Worm (Caenorhabditis elegans) whole organism, L4 larva: ENCODE results near the gene F58A6.5.
A peak's percentile ranks its signal among the peaks of the same experiment; 100 is the strongest.

Experiments
- T20F7.1 ChIP-seq: fragments of 200-800 bp; sonication (Bioruptor generic); optimal IDR thresholded peaks from 2 replicates; lab custom pipeline; 2018; ENCODE audit warnings: mild to moderate bottlenecking, missing genetic modification characterization, missing compliant biosample characterization
- T26A8.4 ChIP-seq: fragments of 200-800 bp; sonication (Bioruptor generic); IDR thresholded peaks from 2 replicates; pipeline ENCODE4 v1.3.6; 2022; ENCODE audit warnings: missing genetic modification characterization, missing compliant biosample characterization
- Y75B8A.6 ChIP-seq: fragments of 200-800 bp; sonication (Bioruptor generic); IDR thresholded peaks from 2 replicates; pipeline ENCODE4 v1.3.6; 2022; ENCODE audit warnings: missing genetic modification reagents, missing genetic modification characterization, missing compliant biosample characterization
- aha-1 ChIP-seq: fragments of 150-350 bp; peaks from one replicate; lab custom pipeline; 2014; ENCODE audit warnings: missing biosample characterization, missing genetic modification characterization
- daf-8 ChIP-seq: fragments of 200-800 bp; sonication (Bioruptor generic); IDR thresholded peaks from 2 replicates; pipeline ENCODE4 v1.3.6; 2022; ENCODE audit warnings: missing genetic modification characterization, missing compliant biosample characterization
- egl-43 ChIP-seq: fragments of 200-800 bp; sonication (Bioruptor generic); IDR thresholded peaks from 2 replicates; pipeline ENCODE4 v1.3.6; 2022; ENCODE audit warnings: missing genetic modification reagents, missing genetic modification characterization, missing compliant biosample characterization
- fkh-10 ChIP-seq: fragments of 150-350 bp; optimal IDR thresholded peaks from 2 replicates; lab custom pipeline; 2014; ENCODE audit warnings: missing biosample characterization, missing genetic modification reagents, missing genetic modification characterization
- hif-1 ChIP-seq, 2 experiments: sonication (generic microtip); optimal IDR thresholded peaks; 2 replicates each; lab custom pipeline; 2016 to 2017; ENCODE audit warnings: missing compliant biosample characterization in 2 of 2, missing genetic modification characterization in 2 of 2, missing genetic modification reagents in 2 of 2, missing genotype in 2 of 2, mild to moderate bottlenecking in 1 of 2
- hlh-11 ChIP-seq: fragments of 200-800 bp; sonication (Bioruptor generic); optimal IDR thresholded peaks from 2 replicates; lab custom pipeline; 2018; ENCODE audit warnings: mild to moderate bottlenecking, missing genetic modification characterization, missing compliant biosample characterization
- hlh-30 ChIP-seq: sonication (generic microtip); optimal IDR thresholded peaks from 2 replicates; lab custom pipeline; 2017; ENCODE audit warnings: antibody characterized with exemption, mild to moderate bottlenecking, missing genetic modification characterization, missing compliant biosample characterization; ENCODE audit not compliant: insufficient read depth
- hmg-1.1 ChIP-seq: fragments of 200-800 bp; sonication (Bioruptor generic); IDR thresholded peaks from 2 replicates; pipeline ENCODE4 v1.3.6; 2022; ENCODE audit warnings: missing genetic modification reagents, missing genetic modification characterization, missing compliant biosample characterization
- lir-3 ChIP-seq: sonication (generic microtip); optimal IDR thresholded peaks from 2 replicates; lab custom pipeline; 2016; ENCODE audit warnings: mild to moderate bottlenecking, missing genetic modification characterization, missing compliant biosample characterization
- lsy-2 ChIP-seq, 2 experiments: fragments of 150-350 bp in 1 of 2; sonication (generic microtip) in 1 of 2; optimal IDR thresholded peaks; 2 replicates each; lab custom pipeline; 2014 to 2017; ENCODE audit warnings: missing biosample characterization in 2 of 2, missing genetic modification characterization in 2 of 2
- madf-9 ChIP-seq: fragments of 200-800 bp; sonication (Bioruptor generic); conservative IDR thresholded peaks from 2 replicates; pipeline ENCODE4 v1.3.6; 2022; ENCODE audit warnings: missing genetic modification reagents, missing genetic modification characterization, missing compliant biosample characterization
- mep-1 ChIP-seq: fragments of 150-350 bp; sonication (generic microtip); optimal IDR thresholded peaks from 3 replicates; lab custom pipeline; 2014; ENCODE audit warnings: missing biosample characterization, missing genetic modification characterization
- nhr-11 ChIP-seq: fragments of 150-350 bp; optimal IDR thresholded peaks from 2 replicates; lab custom pipeline; 2014; ENCODE audit warnings: missing biosample characterization, missing genetic modification characterization
- nhr-237 ChIP-seq: sonication (generic microtip); optimal IDR thresholded peaks from 2 replicates; lab custom pipeline; 2017; ENCODE audit warnings: missing biosample characterization, missing genetic modification characterization
- nhr-25 ChIP-seq: sonication (generic microtip); optimal IDR thresholded peaks from 2 replicates; lab custom pipeline; 2017; ENCODE audit warnings: missing genetic modification characterization, mild to moderate bottlenecking, missing compliant biosample characterization, antibody characterized with exemption, moderate library complexity, borderline replicate concordance; ENCODE audit not compliant: insufficient read depth
- nhr-28 ChIP-seq: fragments of 150-350 bp; optimal IDR thresholded peaks from 2 replicates; lab custom pipeline; 2014; ENCODE audit warnings: missing biosample characterization, missing genetic modification characterization
- nhr-42 ChIP-seq: fragments of 200-800 bp; sonication (Bioruptor generic); IDR thresholded peaks from 2 replicates; pipeline ENCODE4 v1.3.6; 2022; ENCODE audit warnings: missing genetic modification characterization, missing compliant biosample characterization
- nhr-48 ChIP-seq: sonication (generic microtip); optimal IDR thresholded peaks from 2 replicates; lab custom pipeline; 2016; ENCODE audit warnings: mild to moderate bottlenecking, missing genetic modification characterization, missing compliant biosample characterization
- nhr-76 ChIP-seq: fragments of 150-350 bp; optimal IDR thresholded peaks from 2 replicates; lab custom pipeline; 2014; ENCODE audit warnings: missing biosample characterization, missing genetic modification characterization
- php-3 ChIP-seq: fragments of 200-800 bp; sonication (Bioruptor generic); IDR thresholded peaks from 2 replicates; pipeline ENCODE4 v1.3.6; 2022; ENCODE audit warnings: missing genetic modification reagents, missing genetic modification characterization, missing compliant biosample characterization
- rbr-2 ChIP-seq: sonication (generic microtip); optimal IDR thresholded peaks from 2 replicates; lab custom pipeline; 2016; ENCODE audit warnings: missing genotype, missing genetic modification characterization, missing compliant biosample characterization
- saeg-2 ChIP-seq: fragments of 200-800 bp; sonication (Bioruptor generic); IDR thresholded peaks from 2 replicates; pipeline ENCODE4 v1.3.6; 2022; ENCODE audit warnings: missing genetic modification reagents, missing genetic modification characterization, missing compliant biosample characterization
- sdz-12 ChIP-seq: fragments of 200-800 bp; sonication (Bioruptor generic); optimal IDR thresholded peaks from 2 replicates; lab custom pipeline; 2018; ENCODE audit warnings: mild to moderate bottlenecking, missing genetic modification characterization, missing compliant biosample characterization
- snpc-1.2 ChIP-seq: fragments of 200-800 bp; sonication (Bioruptor generic); IDR thresholded peaks from 2 replicates; pipeline ENCODE4 v1.3.6; 2022; ENCODE audit warnings: missing genetic modification reagents, missing genetic modification characterization, missing compliant biosample characterization
- spr-1 ChIP-seq: sonication (generic microtip); optimal IDR thresholded peaks from 2 replicates; lab custom pipeline; 2016; ENCODE audit warnings: mild to moderate bottlenecking, missing genetic modification characterization, missing compliant biosample characterization
- spr-3 ChIP-seq: fragments of 200-800 bp; sonication (Bioruptor generic); optimal IDR thresholded peaks from 2 replicates; lab custom pipeline; 2018; ENCODE audit warnings: mild to moderate bottlenecking, missing genetic modification characterization, missing compliant biosample characterization
- tag-97 ChIP-seq: fragments of 200-800 bp; sonication (Bioruptor generic); IDR thresholded peaks from 2 replicates; pipeline ENCODE4 v1.3.6; 2022; ENCODE audit warnings: missing genetic modification characterization, missing compliant biosample characterization
- tra-1 ChIP-seq: fragments of 200-800 bp; sonication (Bioruptor generic); IDR thresholded peaks from 2 replicates; pipeline ENCODE4 v1.3.6; 2022; ENCODE audit warnings: missing genetic modification reagents, missing genetic modification characterization, missing compliant biosample characterization
- unc-62 ChIP-seq, 3 experiments: fragments of 150-350 bp in 1 of 3; sonication (generic microtip); optimal IDR thresholded peaks in 2 of 3; peaks in 1 of 3; 1 replicate in 1 of 3; 2 replicates in 2 of 3; lab custom pipeline; 2014 to 2017; ENCODE audit warnings: missing biosample characterization in 3 of 3, missing genetic modification characterization in 3 of 3, missing genetic modification reagents in 3 of 3, missing genotype in 1 of 3
- vab-7 ChIP-seq: fragments of 200-800 bp; sonication (Bioruptor generic); IDR thresholded peaks from 2 replicates; pipeline ENCODE4 v1.3.6; 2022; ENCODE audit warnings: missing genetic modification reagents, missing genetic modification characterization, missing compliant biosample characterization
- zfp-3 ChIP-seq: fragments of 200-800 bp; sonication (Bioruptor generic); conservative IDR thresholded peaks from 2 replicates; pipeline ENCODE4 v1.3.6; 2022; ENCODE audit warnings: missing genetic modification reagents, missing genetic modification characterization, missing compliant biosample characterization
- zip-2 ChIP-seq: fragments of 150-350 bp; optimal IDR thresholded peaks from 2 replicates; lab custom pipeline; 2014; ENCODE audit warnings: missing biosample characterization, missing genetic modification characterization
- ztf-11 ChIP-seq: fragments of 150-350 bp; optimal IDR thresholded peaks from 2 replicates; lab custom pipeline; 2014; ENCODE audit warnings: missing biosample characterization, missing genetic modification characterization

F58A6.5 gene

DNA sequence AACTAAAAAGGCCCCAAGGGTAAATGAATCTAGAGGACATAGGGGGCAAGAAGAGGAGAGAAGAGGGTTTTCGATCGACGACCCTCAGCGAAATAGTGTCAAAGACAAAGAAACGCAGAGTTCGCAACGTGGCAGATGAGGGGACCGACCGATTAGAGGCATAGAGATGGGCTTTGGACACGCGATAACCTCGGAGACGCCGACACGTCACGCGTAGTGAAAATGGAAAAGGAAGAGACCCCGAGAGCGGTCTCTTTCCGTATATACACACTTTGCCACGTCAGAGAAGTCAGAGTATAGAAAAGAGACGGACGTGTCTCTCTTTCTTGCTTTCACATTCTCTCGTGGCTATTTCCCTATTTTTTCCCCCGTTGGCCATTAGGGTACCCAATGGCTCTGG, 33.2 kb upstream of the F58A6.5 start (continued):
- TF ChIP-seq nhr-11 (tag; lab: Kevin White, UChicago) (peak; percentile 75), egl-43 (peak; percentile 78), vab-7 (GFP tag; lab: Robert Waterston, UW) (peak; percentile 56), mep-1 (tag; lab: Kevin White, UChicago) (peak; percentile 78), nhr-237 (no peak), hmg-1.1 (GFP tag; lab: Robert Waterston, UW) (peak; percentile 85), nhr-28 (tag; lab: Kevin White, UChicago) (peak; percentile 46), lsy-2 (tag; optimal IDR thresholded peaks at IDR 0.05; lab: Kevin White, UChicago) (peak; percentile 39 to 73), nhr-48 (peak; percentile 51), zip-2 (tag; lab: Kevin White, UChicago) (no peak), unc-62 (GFP tag; optimal IDR thresholded peaks at IDR 0.05 in 1 of 2; lab: Kevin White, UChicago) (peak in 1 of 2 experiments; percentile 48), unc-62 (tag; optimal IDR thresholded peaks at IDR 0.05; lab: Kevin White, UChicago) (no peak), T20F7.1 (GFP tag; lab: Kevin White, UChicago) (peak; percentile 7), lir-3 (tag; lab: Kevin White, UChicago) (no peak), tag-97 (GFP tag; lab: Robert Waterston, UW) (no peak), snpc-1.2 (GFP tag; lab: Robert Waterston, UW) (no peak), hif-1 (tag; optimal IDR thresholded peaks at IDR 0.05; lab: Kevin White, UChicago) (peak in 1 of 2 experiments; percentile 58), T26A8.4 (GFP tag; lab: Robert Waterston, UW) (0 out of 2 replicates have a peak, but pooled peaks have one; percentile 27), tra-1 (GFP tag; lab: Robert Waterston, UW) (peak; percentile 45), spr-1 (tag; lab: Kevin White, UChicago) (peak; percentile 45), nhr-25 (peak; percentile 70), sdz-12 (GFP tag; lab: Kevin White, UChicago) (no peak), spr-3 (GFP tag; lab: Kevin White, UChicago) (no peak), hlh-30 (tag; lab: Kevin White, UChicago) (peak; percentile 94)

DNA sequence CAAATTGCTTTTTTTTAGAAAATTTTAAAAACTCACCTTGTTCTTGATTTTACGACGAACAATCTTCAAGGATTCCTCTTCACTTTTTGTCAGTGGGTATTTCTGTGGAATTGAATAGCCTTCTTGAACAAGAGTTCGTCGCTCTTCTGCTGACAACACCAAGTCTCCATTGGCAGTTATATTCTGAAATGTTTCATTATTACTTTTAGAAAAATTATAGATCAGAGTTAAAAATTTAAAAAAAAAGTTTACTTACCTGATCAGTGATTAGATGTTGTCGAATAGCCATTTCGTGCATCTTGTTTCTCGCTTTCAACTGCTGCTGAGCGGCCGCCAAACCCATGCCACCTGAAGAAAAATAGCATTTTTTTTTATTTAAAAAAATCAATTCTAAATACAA, 32.0 kb upstream of the F58A6.5 start:
- TF ChIP-seq zip-2 (tag; lab: Kevin White, UChicago) (no peak), aha-1 (tag; lab: Kevin White, UChicago) (peak; percentile 86), php-3 (GFP tag; lab: Robert Waterston, UW) (no peak)

DNA sequence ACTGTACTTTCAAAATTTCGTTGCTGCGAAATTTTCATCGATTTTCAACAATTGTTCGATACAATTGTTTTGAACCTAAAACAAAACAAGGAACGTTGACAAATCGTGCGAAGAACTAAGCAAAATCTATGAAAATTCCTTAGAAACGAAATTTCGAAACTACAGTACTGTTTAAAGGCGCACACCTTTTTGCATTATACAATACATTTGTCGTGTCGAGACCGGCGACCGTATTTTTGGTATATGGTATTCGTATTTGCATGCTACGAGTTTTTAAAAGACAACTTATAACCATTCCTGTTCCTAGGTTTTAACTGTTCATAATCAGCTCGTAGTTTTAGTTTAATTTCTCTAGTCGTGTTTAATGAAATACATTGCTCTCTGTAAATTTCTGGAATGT, 30.4 kb upstream of the F58A6.5 start:
- TF ChIP-seq saeg-2 = 0 out of 2 replicates have a peak, but pooled peaks have one; percentile 21
- no peak for TF ChIP-seq ztf-11 (tag; lab: Kevin White, UChicago)
- TF ChIP-seq rbr-2 = no peak
- 0 out of 2 replicates have a peak, but pooled peaks have one; percentile 12 for TF ChIP-seq Y75B8A.6 (GFP tag; lab: Robert Waterston, UW)
- TF ChIP-seq sdz-12 (GFP tag; lab: Kevin White, UChicago) = peak; percentile 40
- peak in 1 of 2 experiments; percentile 11 for TF ChIP-seq lsy-2 (tag; optimal IDR thresholded peaks at IDR 0.05; lab: Kevin White, UChicago)
- no peak for TF ChIP-seq nhr-28 (tag; lab: Kevin White, UChicago)
- TF ChIP-seq hlh-11 (tag; lab: Kevin White, UChicago) = no peak
- peak; percentile 56 for TF ChIP-seq T26A8.4 (GFP tag; lab: Robert Waterston, UW)

DNA sequence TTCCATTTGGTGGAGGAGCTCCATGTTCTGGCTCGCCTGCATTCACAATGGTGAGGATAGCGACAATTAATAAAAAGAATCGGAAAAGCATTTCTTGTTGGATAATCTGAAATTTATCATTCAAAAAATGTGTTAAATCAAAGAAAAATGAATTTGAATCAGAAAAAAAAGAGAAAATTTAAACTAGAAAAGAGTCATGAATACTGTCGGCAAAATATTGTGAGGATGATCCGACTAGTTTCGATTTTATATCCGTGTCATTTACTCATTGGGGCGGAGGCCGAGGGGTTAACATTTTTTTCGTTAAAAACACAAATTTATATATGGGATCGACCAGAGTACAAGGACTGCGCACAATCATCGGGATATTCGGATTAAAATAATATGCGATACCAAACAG, 29.7 kb upstream of the F58A6.5 start, which contains the start of gene C27D6.12:
Gene C27D6.12 (minus strand): TSS at position 101 of the 400 bp plus-strand sequence.
- TF ChIP-seq aha-1 (tag; lab: Kevin White, UChicago) (peak; percentile 17), nhr-42 (GFP tag; lab: Robert Waterston, UW) (no peak), madf-9 (GFP tag; lab: Robert Waterston, UW) (no peak), saeg-2 (no peak), fkh-10 (GFP tag; lab: Kevin White, UChicago) (no peak), daf-8 (GFP tag; lab: Robert Waterston, UW) (no peak), zfp-3 (no peak), unc-62 (GFP tag; optimal IDR thresholded peaks at IDR 0.05 in 1 of 2; lab: Kevin White, UChicago) (peak in 1 of 2 experiments; percentile 44), unc-62 (tag; optimal IDR thresholded peaks at IDR 0.05; lab: Kevin White, UChicago) (no peak), nhr-76 (tag; lab: Kevin White, UChicago) (no peak), lir-3 (tag; lab: Kevin White, UChicago) (no peak)
